Worm (Caenorhabditis elegans): Measurements from ENCODE around the gene M163.11.
A peak's percentile ranks its signal among the peaks of the same experiment; 100 is the strongest.

The M163.11 gene

ce11 chrX:14478743-14479428 lies at the start of gene M163.11:
Gene M163.11, plus strand, starts transcription at chrX:14479378.
- no peak for TF ChIP-seq tbx-2 (tag; optimal IDR thresholded peaks at IDR 0.05)
- TF ChIP-seq nhr-19 (GFP tag; conservative IDR thresholded peaks at IDR 0.05), result peak; percentile 58
- peak; percentile 55 for TF ChIP-seq nhr-20 (tag; optimal IDR thresholded peaks at IDR 0.05)
- TF ChIP-seq snu-23 (GFP tag; optimal IDR thresholded peaks at IDR 0.05), result peak; percentile 50
- TF ChIP-seq lin-14 (GFP tag; optimal IDR thresholded peaks at IDR 0.05), result peak; percentile 6
- TF ChIP-seq nhr-47 (tag; optimal IDR thresholded peaks at IDR 0.05), result peak; percentile 16
- TF ChIP-seq mdl-1 (tag; optimal IDR thresholded peaks at IDR 0.05), result peak in 1 of 2 experiments; percentile 5
- peak; percentile 24 for TF ChIP-seq elt-2 (tag; optimal IDR thresholded peaks at IDR 0.05)
- peak; percentile 54 for TF ChIP-seq nhr-90 (tag; optimal IDR thresholded peaks at IDR 0.05; ENCODE audit: poor library complexity)
- TF ChIP-seq ceh-90 (tag; optimal IDR thresholded peaks at IDR 0.05), result no peak
- TF ChIP-seq lin-35 (GFP tag; optimal IDR thresholded peaks at IDR 0.05), result peak in 1 of 2 experiments; percentile 40
- peak in 1 of 6 experiments; percentile 12 for TF ChIP-seq elt-3 (tag; optimal IDR thresholded peaks at IDR 0.05)
- no peak for TF ChIP-seq ztf-11 (tag; optimal IDR thresholded peaks at IDR 0.05)
- TF ChIP-seq snpc-4 (tag; optimal IDR thresholded peaks at IDR 0.05), result peak; percentile 49
- no peak for TF ChIP-seq mef-2 (tag; optimal IDR thresholded peaks at IDR 0.05)
- TF ChIP-seq rnt-1 (tag; optimal IDR thresholded peaks at IDR 0.05), result peak; percentile 55
- peak; percentile 63 for TF ChIP-seq nhr-71 (tag; optimal IDR thresholded peaks at IDR 0.05)

ce11 chrX:14430436-14430835 lies 48.7 kb upstream of the M163.11 start:
- no peak for TF ChIP-seq vab-15 (tag; optimal IDR thresholded peaks at IDR 0.05)
- TF ChIP-seq efl-1 (optimal IDR thresholded peaks at IDR 0.05), result no peak
- peak in 1 of 2 experiments; percentile 62 for TF ChIP-seq efl-1 (GFP tag; optimal IDR thresholded peaks at IDR 0.05 in 1 of 2)

ce11 chrX:14435648-14436155 lies 43.5 kb upstream of the M163.11 start:
- no peak for TF ChIP-seq skn-1 (tag; optimal IDR thresholded peaks at IDR 0.05)
- TF ChIP-seq dpl-1 (GFP tag; optimal IDR thresholded peaks at IDR 0.05), result peak; percentile 10 to 34 (median 16)
- TF ChIP-seq fos-1 (tag; optimal IDR thresholded peaks at IDR 0.05), result no peak
- TF ChIP-seq F16B12.6 (tag; optimal IDR thresholded peaks at IDR 0.05), result no peak
- TF ChIP-seq blmp-1 (tag; optimal IDR thresholded peaks at IDR 0.05), result peak; percentile 21
- peak in 1 of 2 experiments; percentile 63 for TF ChIP-seq efl-1 (optimal IDR thresholded peaks at IDR 0.05)
- peak in 1 of 2 experiments; percentile 33 for TF ChIP-seq efl-1 (GFP tag; optimal IDR thresholded peaks at IDR 0.05 in 1 of 2)
- no peak for TF ChIP-seq dsc-1 (tag; optimal IDR thresholded peaks at IDR 0.05)
- TF ChIP-seq grh-1 (GFP tag; IDR thresholded peaks at IDR 0.05), result peak; percentile 49
- TF ChIP-seq ztf-11 (tag; optimal IDR thresholded peaks at IDR 0.05), result no peak
- no peak for TF ChIP-seq pag-3 (tag; optimal IDR thresholded peaks at IDR 0.05; ENCODE audit: borderline replicate concordance, insufficient read depth)
- no peak for TF ChIP-seq ceh-63 (GFP tag; optimal IDR thresholded peaks at IDR 0.05)
- peak; percentile 63 for TF ChIP-seq nhr-85 (tag)
- TF ChIP-seq C04F5.9 (tag; optimal IDR thresholded peaks at IDR 0.05), result no peak
- no peak for TF ChIP-seq hpl-2 (GFP tag; optimal IDR thresholded peaks at IDR 0.05)
- TF ChIP-seq efl-3 (GFP tag; optimal IDR thresholded peaks at IDR 0.05), result no peak
- TF ChIP-seq ztf-4 (tag; optimal IDR thresholded peaks at IDR 0.05), result no peak

ce11 chrX:14437806-14438205 lies 41.4 kb upstream of the M163.11 start:
- TF ChIP-seq nhr-90 (tag; optimal IDR thresholded peaks at IDR 0.05; ENCODE audit: poor library complexity) (peak; percentile 2), nhr-85 (tag) (peak; percentile 50)
